Worm (Caenorhabditis elegans): ENCODE results near the gene pqn-41.

DNA sequence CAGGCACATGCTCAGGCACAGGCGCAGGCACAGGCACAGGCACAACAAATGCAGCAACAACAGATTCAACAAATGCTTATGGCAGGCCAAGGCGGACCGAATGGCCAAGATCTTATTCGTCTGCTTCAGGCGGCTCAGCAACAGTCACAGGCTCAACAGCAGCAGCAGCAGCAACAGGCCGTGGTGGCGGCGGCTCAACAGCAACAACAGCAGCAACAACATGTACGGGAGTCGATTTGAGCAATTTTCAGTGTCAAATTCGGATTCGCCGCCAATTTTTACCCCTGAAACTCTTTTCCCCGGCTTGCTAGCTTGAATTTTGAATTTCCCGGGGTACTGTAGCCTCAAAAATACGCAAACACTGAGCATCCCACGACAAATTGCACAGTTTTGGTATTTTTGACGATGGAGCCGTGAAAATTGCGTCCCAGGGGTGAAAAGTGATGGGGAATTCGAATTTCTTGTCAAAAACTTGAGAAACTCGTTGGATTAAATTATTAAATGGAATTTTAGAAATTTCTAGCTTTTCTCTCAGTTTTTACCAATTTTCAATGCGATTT, 32.2 kb downstream of the pqn-41 start:
- no peak for TF ChIP-seq snpc-4 (tag; optimal IDR thresholded peaks at IDR 0.05)
- no peak for TF ChIP-seq aly-2 (tag; optimal IDR thresholded peaks at IDR 0.05)
